Worm (Caenorhabditis elegans) whole organism, L4 larva: ENCODE results near the gene pap-1.

Source experiments
- F10B5.3 ChIP-seq: sonication (generic microtip); optimal IDR thresholded peaks from 2 replicates; lab custom pipeline; 2016; ENCODE audit warnings: mild to moderate bottlenecking, missing genetic modification characterization, missing compliant biosample characterization
- F44E2.7 ChIP-seq: fragments of 200-800 bp; sonication (Bioruptor generic); IDR thresholded peaks from 2 replicates; pipeline ENCODE4 v2.1.2; 2022; ENCODE audit warnings: missing genetic modification characterization, missing compliant biosample characterization
- F49E8.2 ChIP-seq: sonication (generic microtip); optimal IDR thresholded peaks from 2 replicates; lab custom pipeline; 2016; ENCODE audit warnings: missing compliant biosample characterization, mild to moderate bottlenecking, missing genetic modification characterization, borderline replicate concordance
- Y105C5A.15 ChIP-seq: fragments of 200-800 bp; sonication (Bioruptor generic); IDR thresholded peaks from 2 replicates; pipeline ENCODE4 v1.3.6; 2022; ENCODE audit warnings: missing genetic modification characterization, missing compliant biosample characterization
- Y5F2A.4 ChIP-seq: fragments of 200-800 bp; sonication (Bioruptor generic); optimal IDR thresholded peaks from 2 replicates; lab custom pipeline; 2018; ENCODE audit warnings: mild to moderate bottlenecking, missing genetic modification characterization, missing compliant biosample characterization
- Y75B8A.6 ChIP-seq: fragments of 200-800 bp; sonication (Bioruptor generic); IDR thresholded peaks from 2 replicates; pipeline ENCODE4 v1.3.6; 2022; ENCODE audit warnings: missing genetic modification reagents, missing genetic modification characterization, missing compliant biosample characterization
- ZK546.5 ChIP-seq, 2 experiments: sonication (generic microtip); optimal IDR thresholded peaks; 2 replicates each; lab custom pipeline; 2017; ENCODE audit warnings: missing biosample characterization in 2 of 2, missing genetic modification characterization in 2 of 2
- aha-1 ChIP-seq: fragments of 150-350 bp; peaks from one replicate; lab custom pipeline; 2014; ENCODE audit warnings: missing biosample characterization, missing genetic modification characterization
- aly-2 ChIP-seq: sonication (generic microtip); optimal IDR thresholded peaks from 2 replicates; lab custom pipeline; 2018; ENCODE audit warnings: missing biosample characterization, missing genetic modification characterization
- attf-4 ChIP-seq: sonication (generic microtip); optimal IDR thresholded peaks from 3 replicates; lab custom pipeline; 2017; ENCODE audit warnings: missing biosample characterization, missing genetic modification characterization
- ceh-32 ChIP-seq: sonication (generic microtip); optimal IDR thresholded peaks from 2 replicates; lab custom pipeline; 2016; ENCODE audit warnings: mild to moderate bottlenecking, missing genetic modification characterization, missing compliant biosample characterization; ENCODE audit not compliant: poor library complexity
- ceh-44 ChIP-seq: fragments of 200-800 bp; sonication (Bioruptor generic); IDR thresholded peaks from 2 replicates; pipeline ENCODE4 v1.3.6; 2022; ENCODE audit warnings: missing genetic modification reagents, missing genetic modification characterization, missing compliant biosample characterization
- ceh-62 ChIP-seq: sonication (generic microtip); optimal IDR thresholded peaks from 2 replicates; lab custom pipeline; 2017; ENCODE audit warnings: missing biosample characterization, missing genetic modification characterization
- ces-1 ChIP-seq: fragments of 150-350 bp; sonication (generic microtip); optimal IDR thresholded peaks from 4 replicates; lab custom pipeline; 2014; ENCODE audit warnings: missing biosample characterization, missing genetic modification reagents, missing genetic modification characterization
- ctbp-1 ChIP-seq: fragments of 200-800 bp; sonication (Bioruptor generic); IDR thresholded peaks from 2 replicates; pipeline ENCODE4 v1.3.6; 2022; ENCODE audit warnings: missing genetic modification reagents, missing genetic modification characterization, missing compliant biosample characterization
- daf-12 ChIP-seq: fragments of 150-350 bp; optimal IDR thresholded peaks from 2 replicates; lab custom pipeline; 2014; ENCODE audit warnings: missing biosample characterization, missing genetic modification reagents, missing genetic modification characterization
- daf-19 ChIP-seq: fragments of 200-800 bp; sonication (Bioruptor generic); conservative IDR thresholded peaks from 2 replicates; pipeline ENCODE4 v1.3.6; 2022; ENCODE audit warnings: missing genetic modification characterization, missing compliant biosample characterization
- dmd-6 ChIP-seq: fragments of 200-800 bp; sonication (Bioruptor generic); IDR thresholded peaks from 2 replicates; pipeline ENCODE4 v1.3.6; 2022; ENCODE audit warnings: missing genetic modification reagents, missing genetic modification characterization, missing compliant biosample characterization
- dmd-9 ChIP-seq: fragments of 200-800 bp; sonication (Bioruptor generic); IDR thresholded peaks from 2 replicates; pipeline ENCODE4 v1.3.6; 2022; ENCODE audit warnings: missing genetic modification reagents, missing genetic modification characterization, missing compliant biosample characterization
- dpl-1 ChIP-seq: fragments of 150-350 bp; optimal IDR thresholded peaks from 2 replicates; lab custom pipeline; 2014; ENCODE audit warnings: missing biosample characterization, missing genetic modification reagents, missing genetic modification characterization
- duxl-1 ChIP-seq: sonication (generic microtip); optimal IDR thresholded peaks from 2 replicates; lab custom pipeline; 2016; ENCODE audit warnings: mild to moderate bottlenecking, missing genetic modification characterization, moderate library complexity, missing compliant biosample characterization; ENCODE audit not compliant: poor library complexity
- egl-27 ChIP-seq: sonication (generic microtip); optimal IDR thresholded peaks from 3 replicates; lab custom pipeline; 2017; ENCODE audit warnings: missing biosample characterization, missing genetic modification reagents, missing genetic modification characterization
- egl-43 ChIP-seq: fragments of 200-800 bp; sonication (Bioruptor generic); IDR thresholded peaks from 2 replicates; pipeline ENCODE4 v1.3.6; 2022; ENCODE audit warnings: missing genetic modification reagents, missing genetic modification characterization, missing compliant biosample characterization
- fos-1 ChIP-seq: fragments of 150-350 bp; optimal IDR thresholded peaks from 2 replicates; lab custom pipeline; 2014; ENCODE audit warnings: missing biosample characterization, missing genetic modification characterization
- gei-8 ChIP-seq: fragments of 200-800 bp; sonication (Bioruptor generic); optimal IDR thresholded peaks from 2 replicates; lab custom pipeline; 2018; ENCODE audit warnings: mild to moderate bottlenecking, missing genetic modification characterization, missing compliant biosample characterization
- hif-1 ChIP-seq, 2 experiments: sonication (generic microtip); optimal IDR thresholded peaks; 2 replicates each; lab custom pipeline; 2016 to 2017; ENCODE audit warnings: missing compliant biosample characterization in 2 of 2, missing genetic modification characterization in 2 of 2, missing genetic modification reagents in 2 of 2, missing genotype in 2 of 2, mild to moderate bottlenecking in 1 of 2
- jun-1 ChIP-seq: fragments of 150-350 bp; optimal IDR thresholded peaks from 2 replicates; lab custom pipeline; 2014; ENCODE audit warnings: missing biosample characterization, missing genetic modification reagents, missing genetic modification characterization
- lin-1 ChIP-seq: fragments of 200-800 bp; sonication (Bioruptor generic); IDR thresholded peaks from 2 replicates; pipeline ENCODE4 v1.3.6; 2022; ENCODE audit warnings: missing genetic modification reagents, missing genetic modification characterization, missing compliant biosample characterization
- lin-29 ChIP-seq: fragments of 200-800 bp; sonication (Bioruptor generic); IDR thresholded peaks from 2 replicates; pipeline ENCODE4 v1.3.6; 2022; ENCODE audit warnings: missing genetic modification reagents, missing genetic modification characterization, missing compliant biosample characterization
- lsy-2 ChIP-seq, 2 experiments: fragments of 150-350 bp in 1 of 2; sonication (generic microtip) in 1 of 2; optimal IDR thresholded peaks; 2 replicates each; lab custom pipeline; 2014 to 2017; ENCODE audit warnings: missing biosample characterization in 2 of 2, missing genetic modification characterization in 2 of 2
- madf-9 ChIP-seq: fragments of 200-800 bp; sonication (Bioruptor generic); conservative IDR thresholded peaks from 2 replicates; pipeline ENCODE4 v1.3.6; 2022; ENCODE audit warnings: missing genetic modification reagents, missing genetic modification characterization, missing compliant biosample characterization
- mdl-1 ChIP-seq, 2 experiments: fragments of 150-350 bp in 1 of 2; sonication (generic microtip) in 1 of 2; optimal IDR thresholded peaks; 2 replicates each; lab custom pipeline; 2014 to 2017; ENCODE audit warnings: missing biosample characterization in 2 of 2, missing genetic modification characterization in 2 of 2
- mdt-29 ChIP-seq: fragments of 200-800 bp; sonication (Bioruptor generic); IDR thresholded peaks from 2 replicates; pipeline ENCODE4 v1.3.6; 2022; ENCODE audit warnings: missing genetic modification reagents, missing genetic modification characterization, missing compliant biosample characterization
- mxl-3 ChIP-seq: fragments of 200-800 bp; sonication (Bioruptor generic); optimal IDR thresholded peaks from 2 replicates; lab custom pipeline; 2018; ENCODE audit warnings: mild to moderate bottlenecking, missing genetic modification characterization, missing compliant biosample characterization
- nhr-10 ChIP-seq: fragments of 150-350 bp; optimal IDR thresholded peaks from 2 replicates; lab custom pipeline; 2014; ENCODE audit warnings: missing biosample characterization, missing genetic modification characterization
- nhr-102 ChIP-seq: sonication (generic microtip); optimal IDR thresholded peaks from 2 replicates; lab custom pipeline; 2016; ENCODE audit warnings: mild to moderate bottlenecking, missing genetic modification characterization, moderate library complexity, missing compliant biosample characterization
- nhr-11 ChIP-seq: fragments of 150-350 bp; optimal IDR thresholded peaks from 2 replicates; lab custom pipeline; 2014; ENCODE audit warnings: missing biosample characterization, missing genetic modification characterization
- nhr-48 ChIP-seq: sonication (generic microtip); optimal IDR thresholded peaks from 2 replicates; lab custom pipeline; 2016; ENCODE audit warnings: mild to moderate bottlenecking, missing genetic modification characterization, missing compliant biosample characterization
- nhr-76 ChIP-seq: fragments of 150-350 bp; optimal IDR thresholded peaks from 2 replicates; lab custom pipeline; 2014; ENCODE audit warnings: missing biosample characterization, missing genetic modification characterization
- nhr-77 ChIP-seq: fragments of 150-350 bp; optimal IDR thresholded peaks from 2 replicates; lab custom pipeline; 2014; ENCODE audit warnings: missing biosample characterization, missing genetic modification characterization
- pha-4 ChIP-seq, 2 experiments: fragments of 150-350 bp in 1 of 2; fragments of 200-800 bp in 1 of 2; sonication (Bioruptor generic) in 1 of 2; IDR thresholded peaks in 1 of 2; optimal IDR thresholded peaks in 1 of 2; 2 replicates each; pipeline versions ENCODE4 v1.3.6 to Lab custom; 2014 to 2022; ENCODE audit warnings: missing genetic modification characterization in 2 of 2, missing genetic modification reagents in 2 of 2, missing biosample characterization in 1 of 2, missing compliant biosample characterization in 1 of 2
- pqm-1 ChIP-seq: sonication (generic microtip); optimal IDR thresholded peaks from 2 replicates; lab custom pipeline; 2017; ENCODE audit warnings: missing biosample characterization, missing genetic modification characterization
- set-16 ChIP-seq: fragments of 200-800 bp; sonication (Bioruptor generic); IDR thresholded peaks from 2 replicates; pipeline ENCODE4 v1.3.6; 2022; ENCODE audit warnings: missing genetic modification reagents, missing genetic modification characterization, missing compliant biosample characterization
- snpc-4 ChIP-seq: fragments of 150-350 bp; optimal IDR thresholded peaks from 2 replicates; lab custom pipeline; 2014; ENCODE audit warnings: missing biosample characterization, missing genetic modification characterization
- spr-1 ChIP-seq: sonication (generic microtip); optimal IDR thresholded peaks from 2 replicates; lab custom pipeline; 2016; ENCODE audit warnings: mild to moderate bottlenecking, missing genetic modification characterization, missing compliant biosample characterization
- spr-3 ChIP-seq: fragments of 200-800 bp; sonication (Bioruptor generic); optimal IDR thresholded peaks from 2 replicates; lab custom pipeline; 2018; ENCODE audit warnings: mild to moderate bottlenecking, missing genetic modification characterization, missing compliant biosample characterization
- tra-1 ChIP-seq: fragments of 200-800 bp; sonication (Bioruptor generic); IDR thresholded peaks from 2 replicates; pipeline ENCODE4 v1.3.6; 2022; ENCODE audit warnings: missing genetic modification reagents, missing genetic modification characterization, missing compliant biosample characterization
- unc-39 ChIP-seq: sonication (generic microtip); optimal IDR thresholded peaks from 2 replicates; lab custom pipeline; 2017; ENCODE audit warnings: missing biosample characterization, missing genetic modification characterization
- vab-7 ChIP-seq: fragments of 200-800 bp; sonication (Bioruptor generic); IDR thresholded peaks from 2 replicates; pipeline ENCODE4 v1.3.6; 2022; ENCODE audit warnings: missing genetic modification reagents, missing genetic modification characterization, missing compliant biosample characterization
- zip-11 ChIP-seq: fragments of 200-800 bp; sonication (Bioruptor generic); IDR thresholded peaks from 2 replicates; pipeline ENCODE4 v1.3.6; 2022; ENCODE audit warnings: missing genetic modification characterization, missing compliant biosample characterization
- ztf-7 ChIP-seq: fragments of 150-350 bp; optimal IDR thresholded peaks from 2 replicates; lab custom pipeline; 2014; ENCODE audit warnings: missing biosample characterization, missing genetic modification characterization

pap-1 gene

DNA sequence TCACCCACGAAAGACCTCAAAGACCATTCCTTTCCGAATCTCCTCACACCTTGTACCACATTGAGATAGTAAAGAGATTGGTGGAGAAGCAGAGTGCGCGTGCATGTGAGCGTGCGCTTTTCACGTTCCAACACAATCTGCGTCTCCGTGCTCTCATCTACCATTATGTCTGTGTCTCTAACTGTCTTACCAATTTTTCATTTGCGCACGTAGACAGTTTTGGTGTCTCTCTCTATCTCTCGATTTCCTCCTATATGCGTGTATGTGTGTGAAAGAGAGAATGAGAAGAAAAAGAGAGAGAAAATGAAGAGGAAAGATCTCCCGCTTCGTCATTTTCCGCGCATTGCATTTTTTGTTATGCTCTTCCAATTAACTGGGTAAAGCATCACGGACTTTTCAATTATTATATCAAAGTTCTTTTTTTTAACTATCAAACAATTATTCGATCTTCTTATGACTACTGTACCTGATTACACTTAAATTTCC is 24.9 kb downstream of the pap-1 start (continued):
- TF ChIP-seq F49E8.2 (tag; lab: Kevin White, UChicago) (no peak), egl-43 (no peak), aly-2 (no peak), Y105C5A.15 (no peak), ceh-44 (GFP tag; lab: Robert Waterston, UW) (no peak), mdt-29 (GFP tag; lab: Robert Waterston, UW) (peak; percentile 77), nhr-48 (tag; lab: Kevin White, UChicago) (peak; percentile 93), fos-1 (tag; lab: Kevin White, UChicago) (peak; percentile 13), nhr-10 (tag; lab: Kevin White, UChicago) (peak; percentile 89), ztf-7 (peak; percentile 76), mxl-3 (peak; percentile 92), aha-1 (tag; lab: Kevin White, UChicago) (peak; percentile 100), duxl-1 (tag; lab: Kevin White, UChicago) (peak; percentile 83), Y75B8A.6 (GFP tag; lab: Robert Waterston, UW) (0 out of 2 replicates have a peak, but pooled peaks have one; percentile 68), unc-39 (peak; percentile 27), gei-8 (GFP tag; lab: Kevin White, UChicago) (peak; percentile 80), vab-7 (GFP tag; lab: Robert Waterston, UW) (peak; percentile 60; the same call in 1 of the 2 replicates), lsy-2 (tag; optimal IDR thresholded peaks at IDR 0.05; lab: Kevin White, UChicago) (peak; percentile 89 to 95), Y5F2A.4 (GFP tag; lab: Kevin White, UChicago) (no peak), dmd-9 (GFP tag; lab: Robert Waterston, UW) (peak; percentile 57; the same call in 1 of the 2 replicates), spr-3 (GFP tag; lab: Kevin White, UChicago) (peak; percentile 23), madf-9 (0 out of 2 replicates have a peak, but pooled peaks have one; percentile 13), F44E2.7 (GFP tag; lab: Robert Waterston, UW) (no peak), snpc-4 (no peak), nhr-76 (peak; percentile 26), lin-1 (GFP tag; lab: Robert Waterston, UW) (peak; percentile 74; the same call in 1 of the 2 replicates), set-16 (GFP tag; lab: Robert Waterston, UW) (no peak), nhr-102 (tag; lab: Kevin White, UChicago) (peak; percentile 78), pha-4 (GFP tag; IDR thresholded peaks at IDR 0.05; lab: Robert Waterston, UW) (peak; percentile 75), pha-4 (tag; optimal IDR thresholded peaks at IDR 0.05; lab: Kevin White, UChicago) (peak; percentile 89), ZK546.5 (tag; optimal IDR thresholded peaks at IDR 0.05; lab: Kevin White, UChicago) (peak in 1 of 2 experiments; percentile 41), mdl-1 (tag; optimal IDR thresholded peaks at IDR 0.05; lab: Kevin White, UChicago) (peak; percentile 100), attf-4 (tag; lab: Kevin White, UChicago) (no peak), daf-12 (tag; lab: Kevin White, UChicago) (no peak), pqm-1 (tag; lab: Kevin White, UChicago) (peak; percentile 6), daf-19 (no peak), dpl-1 (GFP tag; lab: Kevin White, UChicago) (peak; percentile 68), spr-1 (tag; lab: Kevin White, UChicago) (peak; percentile 48), hif-1 (tag; optimal IDR thresholded peaks at IDR 0.05; lab: Kevin White, UChicago) (peak; percentile 98 to 100), ces-1 (GFP tag; lab: Kevin White, UChicago) (peak; percentile 37), dmd-6 (GFP tag; lab: Robert Waterston, UW) (peak; percentile 95), ceh-62 (tag; lab: Kevin White, UChicago) (no peak), nhr-77 (tag; lab: Kevin White, UChicago) (peak; percentile 89), ceh-32 (tag; lab: Kevin White, UChicago) (no peak), jun-1 (tag; lab: Kevin White, UChicago) (peak; percentile 86), tra-1 (peak; percentile 83), F10B5.3 (tag; lab: Kevin White, UChicago) (no peak), zip-11 (no peak), egl-27 (tag; lab: Kevin White, UChicago) (peak; percentile 14), nhr-11 (tag; lab: Kevin White, UChicago) (peak; percentile 97), ctbp-1 (GFP tag; lab: Robert Waterston, UW) (peak; percentile 94), lin-29 (GFP tag; lab: Robert Waterston, UW) (peak; percentile 61; the same call in 1 of the 2 replicates)
